Worm (Caenorhabditis elegans): ENCODE data around the gene Y39B6A.25.

Y39B6A.25 gene

ce11 chrV:19050438-19050837, 24.2 kb downstream of the Y39B6A.25 start, which contains the start of gene asp-1 (continued):
- TF ChIP-seq Y48G9A.11 (GFP tag; IDR thresholded peaks at IDR 0.05), result no peak
- no peak for TF ChIP-seq pha-4 (GFP tag; IDR thresholded peaks at IDR 0.05)
- TF ChIP-seq pha-4 (tag; optimal IDR thresholded peaks at IDR 0.05), result no peak
- peak; percentile 49; the same call in 1 of the 2 replicates for TF ChIP-seq set-16 (GFP tag; IDR thresholded peaks at IDR 0.05)
- TF ChIP-seq cey-2 (tag; optimal IDR thresholded peaks at IDR 0.05; ENCODE audit: borderline replicate concordance, insufficient read depth), result no peak
- TF ChIP-seq saeg-2 (GFP tag; IDR thresholded peaks at IDR 0.05), result no peak
- no peak for TF ChIP-seq R02D3.7 (tag; optimal IDR thresholded peaks at IDR 0.05)
- TF ChIP-seq Y5F2A.4 (GFP tag; optimal IDR thresholded peaks at IDR 0.05), result no peak
- no peak for TF ChIP-seq Y105C5A.15 (GFP tag; IDR thresholded peaks at IDR 0.05)
- peak; percentile 41 for TF ChIP-seq lin-13 (GFP tag; optimal IDR thresholded peaks at IDR 0.05)
- TF ChIP-seq php-3 (GFP tag; IDR thresholded peaks at IDR 0.05), result 0 out of 2 replicates have a peak, but pooled peaks have one; percentile 25
- no peak for TF ChIP-seq dmd-9 (GFP tag; IDR thresholded peaks at IDR 0.05)
- TF ChIP-seq hlh-11 (tag; optimal IDR thresholded peaks at IDR 0.05), result no peak
- no peak for TF ChIP-seq daf-19 (GFP tag; conservative IDR thresholded peaks at IDR 0.05)

ce11 chrV:19050888-19051287, 24.6 kb downstream of the Y39B6A.25 start:
- peak; percentile 11 for TF ChIP-seq nhr-10 (tag; optimal IDR thresholded peaks at IDR 0.05)
- TF ChIP-seq fos-1 (tag; optimal IDR thresholded peaks at IDR 0.05), result no peak
- TF ChIP-seq unc-62 (GFP tag; optimal IDR thresholded peaks at IDR 0.05 in 1 of 2), result peak in 1 of 2 experiments; percentile 56
- TF ChIP-seq unc-62 (tag; optimal IDR thresholded peaks at IDR 0.05), result no peak
- TF ChIP-seq aha-1 (tag), result peak; percentile 91

ce11 chrV:19051425-19051824, 25.2 kb downstream of the Y39B6A.25 start:
- TF ChIP-seq nhr-237 (tag; optimal IDR thresholded peaks at IDR 0.05), result no peak
- TF ChIP-seq Y5F2A.4 (GFP tag; optimal IDR thresholded peaks at IDR 0.05), result no peak
- no peak for TF ChIP-seq mxl-2 (GFP tag; conservative IDR thresholded peaks at IDR 0.05)
- TF ChIP-seq fos-1 (tag; optimal IDR thresholded peaks at IDR 0.05), result no peak
- TF ChIP-seq php-3 (GFP tag; IDR thresholded peaks at IDR 0.05), result 0 out of 2 replicates have a peak, but pooled peaks have one; percentile 44
- TF ChIP-seq T20F7.1 (GFP tag; optimal IDR thresholded peaks at IDR 0.05), result no peak
- no peak for TF ChIP-seq jun-1 (tag; optimal IDR thresholded peaks at IDR 0.05)
- TF ChIP-seq lin-29 (GFP tag; IDR thresholded peaks at IDR 0.05), result no peak
- no peak for TF ChIP-seq ztf-7 (tag; optimal IDR thresholded peaks at IDR 0.05)
- TF ChIP-seq ceh-20 (GFP tag; IDR thresholded peaks at IDR 0.05), result no peak
- TF ChIP-seq aly-2 (tag; optimal IDR thresholded peaks at IDR 0.05), result no peak
- no peak for TF ChIP-seq ceh-44 (GFP tag; IDR thresholded peaks at IDR 0.05)
- TF ChIP-seq nhr-76 (tag; optimal IDR thresholded peaks at IDR 0.05), result no peak
- TF ChIP-seq saeg-2 (GFP tag; IDR thresholded peaks at IDR 0.05), result no peak
- TF ChIP-seq spr-3 (GFP tag; optimal IDR thresholded peaks at IDR 0.05), result no peak
- TF ChIP-seq mep-1 (tag; optimal IDR thresholded peaks at IDR 0.05), result peak; percentile 50
- no peak for TF ChIP-seq hif-1 (tag; optimal IDR thresholded peaks at IDR 0.05)
- TF ChIP-seq ctbp-1 (GFP tag; IDR thresholded peaks at IDR 0.05), result no peak
- no peak for TF ChIP-seq unc-130 (GFP tag; optimal IDR thresholded peaks at IDR 0.05)
- no peak for TF ChIP-seq ztf-11 (tag; optimal IDR thresholded peaks at IDR 0.05)
- TF ChIP-seq dve-1 (tag; optimal IDR thresholded peaks at IDR 0.05; ENCODE audit: insufficient read depth), result peak; percentile 93
- TF ChIP-seq lim-7 (GFP tag; IDR thresholded peaks at IDR 0.05), result no peak
- no peak for TF ChIP-seq nhr-10 (tag; optimal IDR thresholded peaks at IDR 0.05)
- no peak for TF ChIP-seq ceh-82 (tag; optimal IDR thresholded peaks at IDR 0.05)
- TF ChIP-seq Y75B8A.6 (GFP tag; IDR thresholded peaks at IDR 0.05), result no peak
- TF ChIP-seq lin-1 (GFP tag; IDR thresholded peaks at IDR 0.05), result no peak
- no peak for TF ChIP-seq nhr-42 (GFP tag; IDR thresholded peaks at IDR 0.05)
- TF ChIP-seq zip-11 (GFP tag; IDR thresholded peaks at IDR 0.05), result no peak
- peak; percentile 67 for TF ChIP-seq dmd-6 (GFP tag; IDR thresholded peaks at IDR 0.05)
- no peak for TF ChIP-seq daf-12 (tag; optimal IDR thresholded peaks at IDR 0.05)
- no peak for TF ChIP-seq Y48G9A.11 (GFP tag; IDR thresholded peaks at IDR 0.05)
- no peak for TF ChIP-seq lir-3 (tag; optimal IDR thresholded peaks at IDR 0.05)
- TF ChIP-seq D1046.2 (GFP tag; IDR thresholded peaks at IDR 0.05), result no peak
- no peak for TF ChIP-seq ama-1 (optimal IDR thresholded peaks at IDR 0.05)
- no peak for TF ChIP-seq nhr-25 (tag; optimal IDR thresholded peaks at IDR 0.05; ENCODE audit: borderline replicate concordance, insufficient read depth)
- no peak for TF ChIP-seq arid-1 (GFP tag; conservative IDR thresholded peaks at IDR 0.05)

All from whole organism, L4 larva.